Fruit fly (Drosophila melanogaster) whole organism, embryonic: Measurements from ENCODE around the gene CG32436.

Source experiments
- Blimp-1 ChIP-seq: fragments of 200-800 bp; sonication (Bioruptor generic); optimal IDR thresholded peaks from 3 replicates; lab custom pipeline; 2018; ENCODE audit warnings: missing biosample characterization, missing genetic modification characterization, mild to moderate bottlenecking, moderate library complexity, missing genetic modification reagents
- CG1024 ChIP-seq: fragments of 200-800 bp; sonication (Bioruptor generic); IDR thresholded peaks from 2 replicates; pipeline ENCODE4 v1.3.6; 2022; ENCODE audit warnings: missing biosample characterization, missing genetic modification characterization
- CG10267 ChIP-seq: fragments of 200-800 bp; sonication (Bioruptor generic); optimal IDR thresholded peaks from 2 replicates; lab custom pipeline; 2018; ENCODE audit warnings: missing biosample characterization, mild to moderate bottlenecking, missing genetic modification characterization, moderate library complexity
- CG10431 ChIP-seq: fragments of 200-800 bp; sonication (Bioruptor generic); optimal IDR thresholded peaks from 3 replicates; lab custom pipeline; 2018; ENCODE audit warnings: missing biosample characterization, mild to moderate bottlenecking, missing genetic modification characterization
- CG11456 ChIP-seq: fragments of 200-800 bp; sonication (Bioruptor generic); IDR thresholded peaks from 3 replicates; pipeline ENCODE4 v1.3.6; 2022; ENCODE audit warnings: missing biosample characterization, missing genetic modification characterization
- CG11695 ChIP-seq: fragments of 200-800 bp; sonication (Bioruptor generic); IDR thresholded peaks from 3 replicates; pipeline ENCODE4 v1.3.6; 2022; ENCODE audit warnings: missing biosample characterization, missing genetic modification characterization
- CG11696 ChIP-seq: fragments of 200-800 bp; sonication (Bioruptor generic); IDR thresholded peaks from 2 replicates; pipeline ENCODE4 v1.3.6; 2022; ENCODE audit warnings: missing biosample characterization, missing genetic modification characterization
- CG12299 ChIP-seq: fragments of 200-800 bp; sonication (Bioruptor generic); optimal IDR thresholded peaks from 2 replicates; lab custom pipeline; 2018; ENCODE audit warnings: missing biosample characterization, mild to moderate bottlenecking, missing genetic modification characterization
- CG12769 ChIP-seq: fragments of 200-800 bp; sonication (Bioruptor generic); optimal IDR thresholded peaks from 2 replicates; lab custom pipeline; 2019; ENCODE audit warnings: missing biosample characterization, mild to moderate bottlenecking, missing genetic modification characterization, moderate library complexity
- CG13775 ChIP-seq: fragments of 200-800 bp; sonication (Bioruptor generic); optimal IDR thresholded peaks from 3 replicates; lab custom pipeline; 2017; ENCODE audit warnings: missing biosample characterization, mild to moderate bottlenecking, missing genetic modification characterization
- CG14014 ChIP-seq: fragments of 200-800 bp; sonication (Bioruptor generic); IDR thresholded peaks from 2 replicates; pipeline ENCODE4 v1.3.6; 2022; ENCODE audit warnings: missing biosample characterization, missing genetic modification characterization
- CG1529 ChIP-seq: fragments of 200-800 bp; sonication (Bioruptor generic); optimal IDR thresholded peaks from 3 replicates; lab custom pipeline; 2018; ENCODE audit warnings: missing biosample characterization, missing genetic modification characterization
- CG1792 ChIP-seq: fragments of 200-800 bp; sonication (Bioruptor generic); optimal IDR thresholded peaks from 2 replicates; lab custom pipeline; 2016; ENCODE audit warnings: missing biosample characterization, missing genetic modification characterization
- CG18011 ChIP-seq: fragments of 200-800 bp; sonication (Bioruptor generic); optimal IDR thresholded peaks from 2 replicates; lab custom pipeline; 2017; ENCODE audit warnings: missing biosample characterization, missing genetic modification characterization, mild to moderate bottlenecking, moderate library complexity, missing genotype
- CG18262 ChIP-seq: fragments of 200-800 bp; optimal IDR thresholded peaks from 3 replicates; lab custom pipeline; 2019; ENCODE audit warnings: missing biosample characterization, mild to moderate bottlenecking, missing genetic modification characterization, moderate library complexity
- CG3281 ChIP-seq: fragments of 200-800 bp; sonication (Bioruptor generic); optimal IDR thresholded peaks from 3 replicates; lab custom pipeline; 2017; ENCODE audit warnings: missing biosample characterization, mild to moderate bottlenecking, missing genetic modification characterization
- CG3407 ChIP-seq: fragments of 200-800 bp; sonication (Bioruptor generic); optimal IDR thresholded peaks from 2 replicates; lab custom pipeline; 2018; ENCODE audit warnings: missing biosample characterization, mild to moderate bottlenecking, missing genetic modification characterization
- CG42726 ChIP-seq: fragments of 200-800 bp; sonication (Bioruptor generic); IDR thresholded peaks from 2 replicates; pipeline ENCODE4 v1.3.6; 2022; ENCODE audit warnings: missing biosample characterization, missing genetic modification characterization; ENCODE audit not compliant: partially characterized antibody
- CG7357 ChIP-seq: fragments of 200-800 bp; sonication (Bioruptor generic); IDR thresholded peaks from 3 replicates; pipeline ENCODE4 v1.3.6; 2022; ENCODE audit warnings: missing biosample characterization, missing genetic modification characterization
- CG7839 ChIP-seq: fragments of 200-800 bp; sonication (Bioruptor generic); optimal IDR thresholded peaks from 3 replicates; lab custom pipeline; 2018; ENCODE audit warnings: missing biosample characterization, mild to moderate bottlenecking, missing genetic modification characterization, moderate library complexity
- CG8359 ChIP-seq: fragments of 200-800 bp; sonication (Bioruptor generic); optimal IDR thresholded peaks from 2 replicates; lab custom pipeline; 2017; ENCODE audit warnings: missing biosample characterization, mild to moderate bottlenecking, missing genetic modification characterization, borderline replicate concordance
- CG8388 ChIP-seq: fragments of 200-800 bp; sonication (Bioruptor generic); optimal IDR thresholded peaks from 2 replicates; lab custom pipeline; 2019; ENCODE audit warnings: missing biosample characterization, mild to moderate bottlenecking, missing genetic modification characterization, moderate library complexity
- CG8765 ChIP-seq: fragments of 200-800 bp; sonication (Bioruptor generic); IDR thresholded peaks from 2 replicates; pipeline ENCODE4 v1.3.6; 2022; ENCODE audit warnings: missing biosample characterization, missing genetic modification characterization
- CTCF ChIP-seq: fragments of 200-800 bp; sonication (Bioruptor generic); optimal IDR thresholded peaks from 2 replicates; lab custom pipeline; 2017; ENCODE audit warnings: missing biosample characterization, mild to moderate bottlenecking, missing genetic modification characterization, moderate library complexity
- GATAe ChIP-seq: fragments of 200-800 bp; sonication (Bioruptor generic); conservative IDR thresholded peaks from 2 replicates; pipeline ENCODE4 v1.3.6; 2022; ENCODE audit warnings: missing biosample characterization, missing genetic modification characterization
- HLHmδ ChIP-seq: fragments of 200-800 bp; sonication (Bioruptor generic); optimal IDR thresholded peaks from 2 replicates; lab custom pipeline; 2018; ENCODE audit warnings: missing biosample characterization, mild to moderate bottlenecking, missing genetic modification characterization, moderate library complexity
- Hr51 ChIP-seq, 2 experiments: fragments of 200-800 bp; sonication (Bioruptor generic); optimal IDR thresholded peaks; 2 replicates in 1 of 2; 3 replicates in 1 of 2; lab custom pipeline; 2016 to 2018; ENCODE audit warnings: missing biosample characterization in 2 of 2, missing genetic modification characterization in 2 of 2, mild to moderate bottlenecking in 1 of 2, moderate library complexity in 1 of 2
- MBD-R2 ChIP-seq: fragments of 200-800 bp; sonication (Bioruptor generic); IDR thresholded peaks from 2 replicates; pipeline ENCODE4 v1.3.6; 2022; ENCODE audit warnings: missing biosample characterization, missing genetic modification characterization
- Mad ChIP-seq: fragments of 200-800 bp; sonication (Bioruptor generic); optimal IDR thresholded peaks from 2 replicates; lab custom pipeline; 2016; ENCODE audit warnings: missing biosample characterization, missing genetic modification characterization
- Med ChIP-seq: fragments of 200-800 bp; sonication (Bioruptor generic); peaks from one replicate; lab custom pipeline; 2016; ENCODE audit warnings: missing biosample characterization, missing genetic modification characterization, mild to moderate bottlenecking, inconsistent platforms, moderate library complexity
- Nf-YB ChIP-seq: fragments of 200-800 bp; sonication (Bioruptor generic); optimal IDR thresholded peaks from 3 replicates; lab custom pipeline; 2019; ENCODE audit warnings: missing biosample characterization, mild to moderate bottlenecking, missing genetic modification characterization, moderate library complexity
- PHDP ChIP-seq: fragments of 200-800 bp; sonication (Bioruptor generic); optimal IDR thresholded peaks from 3 replicates; lab custom pipeline; 2018; ENCODE audit warnings: missing biosample characterization, mild to moderate bottlenecking, missing genetic modification characterization, moderate library complexity
- Ptx1 ChIP-seq: fragments of 200-800 bp; sonication (Bioruptor generic); IDR thresholded peaks from 2 replicates; pipeline ENCODE4 v1.3.6; 2022; ENCODE audit warnings: missing biosample characterization, missing genetic modification characterization
- Six4 ChIP-seq: fragments of 200-800 bp; sonication (Bioruptor generic); optimal IDR thresholded peaks from 2 replicates; lab custom pipeline; 2016; ENCODE audit warnings: missing biosample characterization, missing genetic modification characterization
- Tbp ChIP-seq: fragments of >200 bp; optimal IDR thresholded peaks from 2 replicates; lab custom pipeline; 2018; ENCODE audit warnings: missing biosample characterization, missing genetic modification characterization
- Vsx1 ChIP-seq: fragments of 200-800 bp; sonication (Bioruptor generic); optimal IDR thresholded peaks from 2 replicates; lab custom pipeline; 2017; ENCODE audit warnings: missing biosample characterization, mild to moderate bottlenecking, missing genetic modification characterization, missing genetic modification reagents
- bigmax ChIP-seq: fragments of 200-800 bp; sonication (Bioruptor generic); optimal IDR thresholded peaks from 2 replicates; lab custom pipeline; 2018; ENCODE audit warnings: missing biosample characterization, mild to moderate bottlenecking, missing genetic modification characterization
- da ChIP-seq: fragments of 200-800 bp; sonication (Bioruptor generic); optimal IDR thresholded peaks from 2 replicates; lab custom pipeline; 2016; ENCODE audit warnings: missing biosample characterization, missing genetic modification characterization
- ftz-f1 ChIP-seq: fragments of 200-800 bp; sonication (Bioruptor generic); optimal IDR thresholded peaks from 2 replicates; lab custom pipeline; 2016; ENCODE audit warnings: missing biosample characterization, missing genetic modification characterization
- gem ChIP-seq: fragments of 200-800 bp; sonication (Bioruptor generic); optimal IDR thresholded peaks from 2 replicates; lab custom pipeline; 2019; ENCODE audit warnings: missing biosample characterization, mild to moderate bottlenecking, missing genetic modification characterization, moderate library complexity
- gfzf ChIP-seq: fragments of 200-800 bp; sonication (Bioruptor generic); optimal IDR thresholded peaks from 2 replicates; lab custom pipeline; 2016; ENCODE audit warnings: missing biosample characterization, mild to moderate bottlenecking, missing genetic modification characterization, moderate library complexity
- gt ChIP-seq: fragments of 200-800 bp; sonication (Bioruptor generic); IDR thresholded peaks from 2 replicates; pipeline ENCODE4 v1.3.6; 2022; ENCODE audit warnings: missing biosample characterization, missing genetic modification characterization
- lilli ChIP-seq: fragments of 200-800 bp; sonication (Bioruptor generic); optimal IDR thresholded peaks from 3 replicates; lab custom pipeline; 2016; ENCODE audit warnings: missing biosample characterization, missing genetic modification characterization
- maf-S ChIP-seq: fragments of 200-800 bp; sonication (Bioruptor generic); optimal IDR thresholded peaks from 2 replicates; lab custom pipeline; 2016; ENCODE audit warnings: missing biosample characterization, missing genetic modification characterization
- nerfin-1 ChIP-seq: fragments of 200-800 bp; sonication (Bioruptor generic); optimal IDR thresholded peaks from 3 replicates; lab custom pipeline; 2019; ENCODE audit warnings: missing biosample characterization, mild to moderate bottlenecking, missing genetic modification characterization, moderate library complexity
- nom ChIP-seq: fragments of 200-800 bp; sonication (Bioruptor generic); optimal IDR thresholded peaks from 2 replicates; lab custom pipeline; 2017; ENCODE audit warnings: missing biosample characterization, missing genetic modification characterization, mild to moderate bottlenecking, moderate library complexity, missing genetic modification reagents
- odd ChIP-seq: fragments of 200-800 bp; sonication (Bioruptor generic); optimal IDR thresholded peaks from 2 replicates; lab custom pipeline; 2017; ENCODE audit warnings: missing biosample characterization, mild to moderate bottlenecking, missing genetic modification characterization
- pzg ChIP-seq: fragments of 200-800 bp; sonication (Bioruptor generic); optimal IDR thresholded peaks from 3 replicates; lab custom pipeline; 2018; ENCODE audit warnings: missing biosample characterization, mild to moderate bottlenecking, missing genetic modification characterization, moderate library complexity
- scrt ChIP-seq: fragments of 200-800 bp; sonication (Bioruptor generic); optimal IDR thresholded peaks from 2 replicates; lab custom pipeline; 2018; ENCODE audit warnings: missing biosample characterization, mild to moderate bottlenecking, missing genetic modification characterization, moderate library complexity
- sens-2 ChIP-seq: fragments of 200-800 bp; sonication (Bioruptor generic); IDR thresholded peaks from 2 replicates; pipeline ENCODE4 v1.3.6; 2022; ENCODE audit warnings: missing biosample characterization, missing genetic modification characterization
- tna ChIP-seq: fragments of 200-800 bp; sonication (Bioruptor generic); IDR thresholded peaks from 2 replicates; pipeline ENCODE4 v1.3.6; 2022; ENCODE audit warnings: missing biosample characterization, missing genetic modification characterization; ENCODE audit not compliant: partially characterized antibody
- trem ChIP-seq: fragments of 200-800 bp; optimal IDR thresholded peaks from 3 replicates; lab custom pipeline; 2019; ENCODE audit warnings: missing biosample characterization, mild to moderate bottlenecking, missing genetic modification characterization, moderate library complexity

Gene CG32436

DNA sequence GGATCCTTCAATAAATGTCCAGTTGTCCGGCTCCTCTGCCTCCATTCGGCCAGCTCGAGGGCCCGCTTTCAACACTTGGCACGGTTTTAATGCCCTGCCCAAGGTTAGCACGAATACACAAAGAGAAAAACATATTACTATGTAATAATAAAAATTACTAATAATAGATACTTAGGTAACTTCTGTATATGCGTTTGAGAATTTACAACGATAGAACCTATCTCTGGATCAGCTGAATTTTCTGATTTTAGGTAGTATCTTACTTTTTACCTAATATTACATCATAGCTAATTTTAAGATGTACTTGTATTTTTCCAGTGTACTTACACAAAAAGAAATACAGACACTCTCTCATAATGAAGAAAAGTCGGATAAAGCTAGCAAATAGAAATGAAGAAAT lies 41.9 kb downstream of the CG32436 start (continued):
- TF ChIP-seq CG8388 (GFP tag; lab: Kevin White, UChicago) = no peak
- no peak for TF ChIP-seq Vsx1 (GFP tag; lab: Kevin White, UChicago)
- no peak for TF ChIP-seq nerfin-1 (tag; lab: Kevin White, UChicago)
- TF ChIP-seq CG10267 = no peak
- TF ChIP-seq CG8765 = no peak
- TF ChIP-seq CG1529 (GFP tag; lab: Kevin White, UChicago) = no peak
- TF ChIP-seq CG3407 (GFP tag; lab: Kevin White, UChicago) = no peak
- no peak for TF ChIP-seq Six4
- no peak for TF ChIP-seq HLHmδ (GFP tag; lab: Kevin White, UChicago)
- peak; percentile 66 for TF ChIP-seq gem
- no peak for TF ChIP-seq CG12299 (tag; lab: Kevin White, UChicago)
- TF ChIP-seq CG18262 (tag; lab: Kevin White, UChicago) = peak; percentile 11
- no peak for TF ChIP-seq odd (GFP tag; lab: Kevin White, UChicago)
- no peak for TF ChIP-seq Mad (GFP tag; lab: Kevin White, UChicago)
- no peak for TF ChIP-seq gfzf (GFP tag; lab: Kevin White, UChicago)
- TF ChIP-seq CG7839 (tag; lab: Kevin White, UChicago) = peak; percentile 52
- TF ChIP-seq tna (GFP tag; lab: Robert Waterston, UW) = no peak
- TF ChIP-seq CG11456 (GFP tag; lab: Robert Waterston, UW) = no peak
- TF ChIP-seq CG1792 (GFP tag; lab: Kevin White, UChicago) = no peak
- TF ChIP-seq bigmax = no peak
- TF ChIP-seq CG8359 = no peak
- no peak for TF ChIP-seq trem (tag; lab: Kevin White, UChicago)
- no peak for TF ChIP-seq GATAe (GFP tag; lab: Robert Waterston, UW)
- TF ChIP-seq lilli (GFP tag; lab: Kevin White, UChicago) = no peak
- no peak for TF ChIP-seq Nf-YB
- no peak for TF ChIP-seq sens-2 (GFP tag; lab: Robert Waterston, UW)
- no peak for TF ChIP-seq Med
- TF ChIP-seq da (GFP tag; lab: Kevin White, UChicago) = no peak
- TF ChIP-seq scrt (GFP tag; lab: Kevin White, UChicago) = no peak
- TF ChIP-seq CG3281 (GFP tag; lab: Kevin White, UChicago) = peak; percentile 26
- TF ChIP-seq MBD-R2 (GFP tag; lab: Robert Waterston, UW) = no peak
- TF ChIP-seq CTCF (GFP tag; lab: Kevin White, UChicago) = no peak
- no peak for TF ChIP-seq gt (GFP tag; lab: Robert Waterston, UW)
- TF ChIP-seq maf-S (GFP tag; lab: Kevin White, UChicago) = no peak
- no peak for TF ChIP-seq CG18011 (GFP tag; lab: Kevin White, UChicago)
- TF ChIP-seq CG10431 (GFP tag; lab: Kevin White, UChicago) = no peak
- TF ChIP-seq pzg (GFP tag; lab: Kevin White, UChicago) = no peak
- no peak for TF ChIP-seq CG11695
- TF ChIP-seq CG12769 (tag; lab: Kevin White, UChicago) = no peak
- no peak for TF ChIP-seq Tbp
- no peak for TF ChIP-seq CG11696
- TF ChIP-seq CG42726 (GFP tag; lab: Robert Waterston, UW) = no peak
- TF ChIP-seq CG1024 (GFP tag; lab: Robert Waterston, UW) = no peak
- no peak for TF ChIP-seq ftz-f1
- TF ChIP-seq nom (GFP tag; lab: Kevin White, UChicago) = no peak
- TF ChIP-seq CG7357 (GFP tag; lab: Robert Waterston, UW) = no peak
- no peak for TF ChIP-seq CG14014
- no peak for TF ChIP-seq CG13775 (GFP tag; lab: Kevin White, UChicago)
- TF ChIP-seq Ptx1 (GFP tag; lab: Robert Waterston, UW) = 0 out of 2 replicates have a peak, but pooled peaks have one; percentile 14
- peak; percentile 48 for TF ChIP-seq PHDP (tag; lab: Kevin White, UChicago)
- peak in 1 of 2 experiments; percentile 54 for TF ChIP-seq Hr51 (GFP tag; optimal IDR thresholded peaks at IDR 0.05; lab: Kevin White, UChicago)
- TF ChIP-seq Blimp-1 (GFP tag; lab: Kevin White, UChicago) = peak; percentile 25
